Worm (Caenorhabditis elegans) whole organism, L2 larva: Measurements from ENCODE around the gene parn-2.

Experiments
- R02D3.7 ChIP-seq: fragments of 150-350 bp; optimal IDR thresholded peaks from 2 replicates; lab custom pipeline; 2014; ENCODE audit warnings: missing biosample characterization, missing genetic modification characterization
- ZK546.5 ChIP-seq: sonication (generic microtip); optimal IDR thresholded peaks from 2 replicates; lab custom pipeline; 2017; ENCODE audit warnings: missing biosample characterization, missing genetic modification characterization
- aly-2 ChIP-seq: fragments of 150-350 bp; optimal IDR thresholded peaks from 2 replicates; lab custom pipeline; 2014; ENCODE audit warnings: missing biosample characterization, missing genetic modification characterization
- ama-1 ChIP-seq: fragments of 150-350 bp; optimal IDR thresholded peaks from 2 replicates; lab custom pipeline; 2018; ENCODE audit warnings: inconsistent platforms
- blmp-1 ChIP-seq: sonication (generic microtip); optimal IDR thresholded peaks from 2 replicates; lab custom pipeline; 2017; ENCODE audit warnings: missing genetic modification characterization, mild to moderate bottlenecking, missing compliant biosample characterization, antibody characterized with exemption, moderate library complexity; ENCODE audit not compliant: insufficient read depth
- elt-1 ChIP-seq: fragments of 150-350 bp; optimal IDR thresholded peaks from 2 replicates; lab custom pipeline; 2014; ENCODE audit warnings: missing biosample characterization, missing genetic modification characterization
- fos-1 ChIP-seq: fragments of 150-350 bp; optimal IDR thresholded peaks from 2 replicates; lab custom pipeline; 2014; ENCODE audit warnings: missing biosample characterization, missing genetic modification characterization
- nhr-10 ChIP-seq: sonication (generic microtip); optimal IDR thresholded peaks from 2 replicates; lab custom pipeline; 2017; ENCODE audit warnings: missing biosample characterization, missing genetic modification characterization
- nhr-6 ChIP-seq: fragments of 150-350 bp; optimal IDR thresholded peaks from 2 replicates; lab custom pipeline; 2014; ENCODE audit warnings: missing biosample characterization, missing genetic modification characterization
- peb-1 ChIP-seq: fragments of 150-350 bp; optimal IDR thresholded peaks from 2 replicates; lab custom pipeline; 2014; ENCODE audit warnings: missing biosample characterization, missing genetic modification characterization
- unc-39 ChIP-seq: fragments of 150-350 bp; optimal IDR thresholded peaks from 2 replicates; lab custom pipeline; 2014; ENCODE audit warnings: missing biosample characterization, missing genetic modification characterization
- ztf-1 ChIP-seq: fragments of 200-800 bp; sonication (Bioruptor generic); conservative IDR thresholded peaks from 2 replicates; pipeline ENCODE4 v1.3.6; 2022; ENCODE audit warnings: missing genetic modification characterization, missing compliant biosample characterization
- ztf-11 ChIP-seq: sonication (generic microtip); optimal IDR thresholded peaks from 2 replicates; lab custom pipeline; 2017; ENCODE audit warnings: missing biosample characterization, missing genetic modification characterization

DNA sequence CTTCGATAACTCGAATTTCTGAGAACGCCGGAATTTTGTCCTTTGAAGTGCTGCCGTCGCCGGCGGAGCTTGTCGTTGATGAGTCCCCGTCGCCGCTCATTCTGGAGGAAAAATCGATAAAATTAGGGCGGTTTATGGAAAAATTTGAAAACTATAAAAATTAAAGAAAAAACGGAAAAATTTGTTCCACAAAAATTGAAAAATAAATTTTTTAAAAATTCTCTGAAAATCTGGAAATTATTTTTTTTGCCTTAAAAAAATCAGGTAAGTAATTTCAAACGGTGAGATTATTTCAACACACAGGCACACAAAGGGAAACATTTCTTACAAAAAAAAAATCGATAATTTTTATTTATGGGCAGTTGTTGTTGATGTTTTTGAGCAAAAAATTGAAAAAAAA, at the start of gene parn-2:
- TF ChIP-seq nhr-6 (tag; lab: Kevin White, UChicago) (no peak), ama-1 (lab: Kevin White, UChicago) (no peak), ztf-1 (GFP tag; lab: Robert Waterston, UW) (no peak), unc-39 (tag; lab: Kevin White, UChicago) (no peak), peb-1 (tag; lab: Kevin White, UChicago) (no peak), ZK546.5 (tag; lab: Kevin White, UChicago) (no peak), ztf-11 (tag; lab: Kevin White, UChicago) (no peak), aly-2 (no peak), blmp-1 (tag; lab: Kevin White, UChicago) (no peak), fos-1 (tag; lab: Kevin White, UChicago) (no peak), R02D3.7 (tag; lab: Kevin White, UChicago) (no peak), elt-1 (tag; lab: Kevin White, UChicago) (no peak), nhr-10 (tag; lab: Kevin White, UChicago) (no peak)
